Worm (Caenorhabditis elegans) whole organism, L4 larva: ENCODE data around the gene str-73.

ENCODE experiments used
- F10B5.3 ChIP-seq: sonication (generic microtip); optimal IDR thresholded peaks from 2 replicates; lab custom pipeline; 2016; ENCODE audit warnings: mild to moderate bottlenecking, missing genetic modification characterization, missing compliant biosample characterization
- F37D6.2 ChIP-seq: sonication (generic microtip); optimal IDR thresholded peaks from 2 replicates; lab custom pipeline; 2016; ENCODE audit warnings: mild to moderate bottlenecking, missing genetic modification characterization, missing compliant biosample characterization
- aha-1 ChIP-seq: fragments of 150-350 bp; peaks from one replicate; lab custom pipeline; 2014; ENCODE audit warnings: missing biosample characterization, missing genetic modification characterization
- ama-1 ChIP-seq: fragments of 150-350 bp; optimal IDR thresholded peaks from 2 replicates; lab custom pipeline; 2014; ENCODE audit warnings: inconsistent platforms, mixed read lengths
- ceh-28 ChIP-seq: fragments of 150-350 bp; optimal IDR thresholded peaks from 2 replicates; lab custom pipeline; 2014; ENCODE audit warnings: missing biosample characterization, missing genetic modification reagents, missing genetic modification characterization
- daf-16 ChIP-seq, 3 experiments: sonication (generic microtip); optimal IDR thresholded peaks; 2 replicates each; lab custom pipeline; 2016 to 2017; ENCODE audit warnings: missing genetic modification characterization in 3 of 3, missing genetic modification reagents in 3 of 3, mild to moderate bottlenecking in 2 of 3, missing compliant biosample characterization in 2 of 3, missing biosample characterization in 1 of 3, moderate library complexity in 1 of 3
- daf-19 ChIP-seq: fragments of 200-800 bp; sonication (Bioruptor generic); conservative IDR thresholded peaks from 2 replicates; pipeline ENCODE4 v1.3.6; 2022; ENCODE audit warnings: missing genetic modification characterization, missing compliant biosample characterization
- dmd-9 ChIP-seq: fragments of 200-800 bp; sonication (Bioruptor generic); IDR thresholded peaks from 2 replicates; pipeline ENCODE4 v1.3.6; 2022; ENCODE audit warnings: missing genetic modification reagents, missing genetic modification characterization, missing compliant biosample characterization
- duxl-1 ChIP-seq: sonication (generic microtip); optimal IDR thresholded peaks from 2 replicates; lab custom pipeline; 2016; ENCODE audit warnings: mild to moderate bottlenecking, missing genetic modification characterization, moderate library complexity, missing compliant biosample characterization; ENCODE audit not compliant: poor library complexity
- dve-1 ChIP-seq: sonication (generic microtip); optimal IDR thresholded peaks from 2 replicates; lab custom pipeline; 2017; ENCODE audit warnings: antibody characterized with exemption, mild to moderate bottlenecking, missing genetic modification characterization, missing compliant biosample characterization; ENCODE audit not compliant: insufficient read depth
- egl-27 ChIP-seq: sonication (generic microtip); optimal IDR thresholded peaks from 3 replicates; lab custom pipeline; 2017; ENCODE audit warnings: missing biosample characterization, missing genetic modification reagents, missing genetic modification characterization
- egl-43 ChIP-seq: fragments of 200-800 bp; sonication (Bioruptor generic); IDR thresholded peaks from 2 replicates; pipeline ENCODE4 v1.3.6; 2022; ENCODE audit warnings: missing genetic modification reagents, missing genetic modification characterization, missing compliant biosample characterization
- fkh-10 ChIP-seq: fragments of 150-350 bp; optimal IDR thresholded peaks from 2 replicates; lab custom pipeline; 2014; ENCODE audit warnings: missing biosample characterization, missing genetic modification reagents, missing genetic modification characterization
- gei-8 ChIP-seq: fragments of 200-800 bp; sonication (Bioruptor generic); optimal IDR thresholded peaks from 2 replicates; lab custom pipeline; 2018; ENCODE audit warnings: mild to moderate bottlenecking, missing genetic modification characterization, missing compliant biosample characterization
- hif-1 ChIP-seq, 2 experiments: sonication (generic microtip); optimal IDR thresholded peaks; 2 replicates each; lab custom pipeline; 2016 to 2017; ENCODE audit warnings: missing compliant biosample characterization in 2 of 2, missing genetic modification characterization in 2 of 2, missing genetic modification reagents in 2 of 2, missing genotype in 2 of 2, mild to moderate bottlenecking in 1 of 2
- hlh-30 ChIP-seq: sonication (generic microtip); optimal IDR thresholded peaks from 2 replicates; lab custom pipeline; 2017; ENCODE audit warnings: antibody characterized with exemption, mild to moderate bottlenecking, missing genetic modification characterization, missing compliant biosample characterization; ENCODE audit not compliant: insufficient read depth
- lin-1 ChIP-seq: fragments of 200-800 bp; sonication (Bioruptor generic); IDR thresholded peaks from 2 replicates; pipeline ENCODE4 v1.3.6; 2022; ENCODE audit warnings: missing genetic modification reagents, missing genetic modification characterization, missing compliant biosample characterization
- lin-15B ChIP-seq: fragments of 150-350 bp; sonication (generic microtip); optimal IDR thresholded peaks from 3 replicates; lab custom pipeline; 2014; ENCODE audit warnings: missing biosample characterization, missing genetic modification characterization
- lin-29 ChIP-seq: fragments of 200-800 bp; sonication (Bioruptor generic); IDR thresholded peaks from 2 replicates; pipeline ENCODE4 v1.3.6; 2022; ENCODE audit warnings: missing genetic modification reagents, missing genetic modification characterization, missing compliant biosample characterization
- lir-3 ChIP-seq: sonication (generic microtip); optimal IDR thresholded peaks from 2 replicates; lab custom pipeline; 2016; ENCODE audit warnings: mild to moderate bottlenecking, missing genetic modification characterization, missing compliant biosample characterization
- mep-1 ChIP-seq: fragments of 150-350 bp; sonication (generic microtip); optimal IDR thresholded peaks from 3 replicates; lab custom pipeline; 2014; ENCODE audit warnings: missing biosample characterization, missing genetic modification characterization
- nhr-48 ChIP-seq: sonication (generic microtip); optimal IDR thresholded peaks from 2 replicates; lab custom pipeline; 2016; ENCODE audit warnings: mild to moderate bottlenecking, missing genetic modification characterization, missing compliant biosample characterization
- php-3 ChIP-seq: fragments of 200-800 bp; sonication (Bioruptor generic); IDR thresholded peaks from 2 replicates; pipeline ENCODE4 v1.3.6; 2022; ENCODE audit warnings: missing genetic modification reagents, missing genetic modification characterization, missing compliant biosample characterization
- snpc-4 ChIP-seq: fragments of 150-350 bp; optimal IDR thresholded peaks from 2 replicates; lab custom pipeline; 2014; ENCODE audit warnings: missing biosample characterization, missing genetic modification characterization
- unc-130 ChIP-seq: sonication (generic microtip); optimal IDR thresholded peaks from 2 replicates; lab custom pipeline; 2016; ENCODE audit warnings: missing genetic modification reagents, missing genetic modification characterization, missing compliant biosample characterization
- unc-62 ChIP-seq, 3 experiments: fragments of 150-350 bp in 1 of 3; sonication (generic microtip); optimal IDR thresholded peaks in 2 of 3; peaks in 1 of 3; 1 replicate in 1 of 3; 2 replicates in 2 of 3; lab custom pipeline; 2014 to 2017; ENCODE audit warnings: missing biosample characterization in 3 of 3, missing genetic modification characterization in 3 of 3, missing genetic modification reagents in 3 of 3, missing genotype in 1 of 3
- vab-7 ChIP-seq: fragments of 200-800 bp; sonication (Bioruptor generic); IDR thresholded peaks from 2 replicates; pipeline ENCODE4 v1.3.6; 2022; ENCODE audit warnings: missing genetic modification reagents, missing genetic modification characterization, missing compliant biosample characterization
- zfp-2 ChIP-seq: sonication (generic microtip); optimal IDR thresholded peaks from 2 replicates; lab custom pipeline; 2016; ENCODE audit warnings: mild to moderate bottlenecking, missing genetic modification characterization, missing compliant biosample characterization
- zfp-3 ChIP-seq: fragments of 200-800 bp; sonication (Bioruptor generic); conservative IDR thresholded peaks from 2 replicates; pipeline ENCODE4 v1.3.6; 2022; ENCODE audit warnings: missing genetic modification reagents, missing genetic modification characterization, missing compliant biosample characterization
- zip-2 ChIP-seq: fragments of 150-350 bp; optimal IDR thresholded peaks from 2 replicates; lab custom pipeline; 2014; ENCODE audit warnings: missing biosample characterization, missing genetic modification characterization
- ztf-7 ChIP-seq: fragments of 150-350 bp; optimal IDR thresholded peaks from 2 replicates; lab custom pipeline; 2014; ENCODE audit warnings: missing biosample characterization, missing genetic modification characterization

The str-73 gene

DNA sequence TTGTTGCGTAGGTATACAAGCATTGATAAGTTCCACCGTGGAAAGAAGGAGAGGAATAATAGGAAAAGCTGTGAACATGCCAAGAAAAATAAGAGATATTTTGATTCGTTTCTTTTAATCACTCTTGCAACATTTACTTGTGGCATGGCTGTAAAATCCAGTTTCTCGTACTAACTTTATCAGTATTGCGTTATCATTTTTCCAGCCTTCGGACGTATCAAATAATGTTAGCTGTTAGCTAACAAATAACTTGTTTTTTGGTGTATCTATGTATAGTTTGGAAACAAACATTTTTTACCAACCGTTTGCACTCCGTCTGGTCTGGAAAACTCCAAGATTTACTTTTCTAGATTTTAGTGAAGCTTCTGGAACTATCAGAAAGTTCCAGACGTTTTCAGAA, 3.4 kb downstream of the str-73 start, which contains the start of gene clec-234:
Gene clec-234 (minus strand): TSS at position 101 of the 400 bp plus-strand sequence.
- TF ChIP-seq nhr-48 (tag; lab: Kevin White, UChicago) (no peak), zfp-3 (no peak), unc-130 (no peak), zfp-2 (tag; lab: Kevin White, UChicago) (no peak), lin-15B (tag; lab: Kevin White, UChicago) (no peak), lin-1 (GFP tag; lab: Robert Waterston, UW) (no peak), ama-1 (lab: Kevin White, UChicago) (no peak), hlh-30 (tag; lab: Kevin White, UChicago) (no peak), php-3 (GFP tag; lab: Robert Waterston, UW) (no peak), dve-1 (tag; lab: Kevin White, UChicago) (no peak), gei-8 (no peak), F10B5.3 (tag; lab: Kevin White, UChicago) (no peak), zip-2 (no peak), mep-1 (tag; lab: Kevin White, UChicago) (no peak), ztf-7 (tag; lab: Kevin White, UChicago) (no peak), duxl-1 (tag; lab: Kevin White, UChicago) (no peak), F37D6.2 (no peak), fkh-10 (no peak), daf-19 (GFP tag; lab: Robert Waterston, UW) (no peak), lin-29 (GFP tag; lab: Robert Waterston, UW) (no peak)

- TF ChIP-seq vab-7 (GFP tag; lab: Robert Waterston, UW): no peak
- peak; percentile 82 for TF ChIP-seq aha-1 (tag; lab: Kevin White, UChicago)
- no peak for TF ChIP-seq hif-1 (tag; optimal IDR thresholded peaks at IDR 0.05; lab: Kevin White, UChicago)
- no peak for TF ChIP-seq egl-43 (GFP tag; lab: Robert Waterston, UW)
Measured at ce11 chrV:16435510-16435909, 5.5 kb downstream of the str-73 start, which contains the start of the genes F26D2.13 and F26D2.14. Gene F26D2.13 (minus strand): TSS chrV:16435610. Gene F26D2.14 (plus strand): TSS chrV:16435855.

DNA sequence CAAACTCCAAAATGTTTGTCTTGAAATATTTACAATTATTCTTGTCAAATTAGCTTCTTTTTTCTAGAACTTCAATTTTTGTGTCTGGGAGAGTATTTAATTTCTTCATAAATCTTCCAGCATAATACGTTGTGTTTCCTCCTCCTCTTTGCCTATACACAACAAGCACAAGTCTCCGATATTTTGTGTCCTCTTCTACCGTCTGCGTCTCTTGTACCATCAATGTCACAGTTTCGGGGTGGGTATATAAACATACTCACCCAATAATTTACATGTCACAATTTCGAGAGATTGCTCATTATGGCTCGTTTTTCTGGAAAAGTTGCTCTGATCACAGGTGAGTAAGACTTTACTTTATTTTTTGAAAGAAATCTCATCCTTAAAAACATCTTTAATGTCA, 7.5 kb downstream of the str-73 start, which contains the start of gene F26D2.15:
Gene F26D2.15 (plus strand): TSS at position 301 of the 400 bp plus-strand sequence.
- TF ChIP-seq dmd-9 (GFP tag; lab: Robert Waterston, UW) (no peak), unc-62 (GFP tag; optimal IDR thresholded peaks at IDR 0.05 in 1 of 2; lab: Kevin White, UChicago) (peak in 1 of 2 experiments; percentile 72), unc-62 (tag; optimal IDR thresholded peaks at IDR 0.05; lab: Kevin White, UChicago) (no peak)

ce11 chrV:16443626-16444025, 13.6 kb downstream of the str-73 start, which contains the start of gene srh-141:
Gene srh-141 (plus strand): TSS chrV:16443926.
- TF ChIP-seq unc-62 (GFP tag; optimal IDR thresholded peaks at IDR 0.05 in 1 of 2; lab: Kevin White, UChicago) (peak in 1 of 2 experiments; percentile 60), unc-62 (tag; optimal IDR thresholded peaks at IDR 0.05; lab: Kevin White, UChicago) (no peak), daf-16 (GFP tag; optimal IDR thresholded peaks at IDR 0.05; lab: Kevin White, UChicago) (no peak), daf-16 (tag; optimal IDR thresholded peaks at IDR 0.05; lab: Kevin White, UChicago) (no peak), ceh-28 (tag; lab: Kevin White, UChicago) (no peak), hif-1 (tag; optimal IDR thresholded peaks at IDR 0.05; lab: Kevin White, UChicago) (no peak), snpc-4 (tag; lab: Kevin White, UChicago) (no peak), lir-3 (tag; lab: Kevin White, UChicago) (no peak)

- no peak for TF ChIP-seq egl-27
Measured at ce11 chrV:16445676-16446075, 15.6 kb downstream of the str-73 start, which contains the start of gene T08G3.6. Gene T08G3.6 (plus strand): TSS chrV:16445976.
